Fruit fly (Drosophila melanogaster): ENCODE measurements around the gene CG14414.

Gene CG14414

DNA sequence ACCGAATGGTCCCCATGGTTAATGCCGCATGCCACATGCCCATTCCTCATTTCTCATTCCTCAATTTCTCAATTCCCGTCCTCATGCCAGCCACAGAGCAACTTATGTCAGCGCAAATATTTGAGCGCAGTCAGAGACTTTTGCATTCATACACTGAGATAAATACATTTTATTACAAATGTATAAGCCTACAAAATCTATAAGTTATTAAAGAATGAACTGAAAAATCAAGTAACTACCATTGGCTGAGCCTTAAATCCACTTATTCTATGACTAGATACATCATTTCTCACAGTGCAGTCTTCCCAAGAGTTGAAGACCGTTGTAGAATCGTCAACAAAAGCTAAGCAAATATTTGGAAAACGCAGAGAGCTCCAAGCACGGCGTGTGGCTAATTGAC is 41.8 kb downstream of the CG14414 start (continued):
- no peak for TF ChIP-seq H15 (GFP tag; IDR thresholded peaks at IDR 0.05)
- peak; percentile 96 for TF ChIP-seq Ets65A (GFP tag)
- peak; percentile 5 for TF ChIP-seq odd (GFP tag; optimal IDR thresholded peaks at IDR 0.05)
- TF ChIP-seq CG8290 (GFP tag; optimal IDR thresholded peaks at IDR 0.05) = no peak
- TF ChIP-seq CG8290 (tag; optimal IDR thresholded peaks at IDR 0.05) = peak in 1 of 2 experiments; percentile 7
- peak in 1 of 2 experiments; percentile 36 for TF ChIP-seq dpn (GFP tag; optimal IDR thresholded peaks at IDR 0.05)
- peak; percentile 55 for TF ChIP-seq CG10979 (tag; optimal IDR thresholded peaks at IDR 0.05)
- TF ChIP-seq sim (GFP tag; IDR thresholded peaks at IDR 0.05) = no peak
- no peak for TF ChIP-seq wdn (GFP tag; IDR thresholded peaks at IDR 0.05)
- TF ChIP-seq Sox100B (GFP tag; optimal IDR thresholded peaks at IDR 0.05) = peak; percentile 54
- TF ChIP-seq CG10565 (GFP tag; optimal IDR thresholded peaks at IDR 0.05) = no peak
- TF ChIP-seq Ptx1 (GFP tag; IDR thresholded peaks at IDR 0.05) = peak; percentile 35; the same call in 1 of the 2 replicates
- no peak for TF ChIP-seq CG13296 (GFP tag; optimal IDR thresholded peaks at IDR 0.05)
- TF ChIP-seq CG17186 (GFP tag; optimal IDR thresholded peaks at IDR 0.05) = no peak
- TF ChIP-seq Myb (GFP tag; optimal IDR thresholded peaks at IDR 0.05) = no peak
- no peak for TF ChIP-seq chm (GFP tag; IDR thresholded peaks at IDR 0.05)
- TF ChIP-seq zen (tag; optimal IDR thresholded peaks at IDR 0.05) = no peak
- peak; percentile 13 for TF ChIP-seq CG12104 (GFP tag; optimal IDR thresholded peaks at IDR 0.05)
- no peak for TF ChIP-seq lmd (GFP tag; IDR thresholded peaks at IDR 0.05)
- no peak for TF ChIP-seq Ets97D (GFP tag; optimal IDR thresholded peaks at IDR 0.05)
- TF ChIP-seq CG13894 (tag; optimal IDR thresholded peaks at IDR 0.05) = no peak
- TF ChIP-seq Hr39 (optimal IDR thresholded peaks at IDR 0.05) = no peak
- peak; percentile 11 for TF ChIP-seq oc (tag; optimal IDR thresholded peaks at IDR 0.05)
- no peak for TF ChIP-seq Sin3A (optimal IDR thresholded peaks at IDR 0.05)
- TF ChIP-seq cwo (GFP tag; optimal IDR thresholded peaks at IDR 0.05) = no peak
- TF ChIP-seq gem (tag; optimal IDR thresholded peaks at IDR 0.05) = peak; percentile 71
- TF ChIP-seq sisA (GFP tag; IDR thresholded peaks at IDR 0.05) = peak; percentile 46; the same call in 1 of the 2 replicates
- no peak for TF ChIP-seq CG43689 (GFP tag; IDR thresholded peaks at IDR 0.05)
- peak; percentile 18 for TF ChIP-seq CG2202 (tag; optimal IDR thresholded peaks at IDR 0.05)
- TF ChIP-seq Antp (GFP tag; optimal IDR thresholded peaks at IDR 0.05) = peak; percentile 13
- no peak for TF ChIP-seq CG8765 (GFP tag; IDR thresholded peaks at IDR 0.05)
- TF ChIP-seq Poxn (GFP tag; IDR thresholded peaks at IDR 0.05) = no peak
- TF ChIP-seq nerfin-2 (GFP tag; IDR thresholded peaks at IDR 0.05; ENCODE audit: partially characterized antibody) = no peak
- TF ChIP-seq CG17385 (GFP tag; optimal IDR thresholded peaks at IDR 0.05) = peak; percentile 40
- 0 out of 2 replicates have a peak, but pooled peaks have one; percentile 13 for TF ChIP-seq vvl (GFP tag; IDR thresholded peaks at IDR 0.05)
- peak; percentile 16 for TF ChIP-seq CG1602 (GFP tag; optimal IDR thresholded peaks at IDR 0.05)
- TF ChIP-seq Six4 (GFP tag; optimal IDR thresholded peaks at IDR 0.05) = peak; percentile 36
- no peak for TF ChIP-seq CG4282 (GFP tag; optimal IDR thresholded peaks at IDR 0.05)
- TF ChIP-seq CG9609 (GFP tag; optimal IDR thresholded peaks at IDR 0.05) = no peak
- peak; percentile 11 for TF ChIP-seq tio (GFP tag; optimal IDR thresholded peaks at IDR 0.05)
- TF ChIP-seq CG30431 (GFP tag; optimal IDR thresholded peaks at IDR 0.05) = peak; percentile 7
- no peak for TF ChIP-seq repo (GFP tag; optimal IDR thresholded peaks at IDR 0.05)
- peak; percentile 63 for TF ChIP-seq CG8388 (GFP tag; optimal IDR thresholded peaks at IDR 0.05)
- TF ChIP-seq Mrtf (GFP tag; IDR thresholded peaks at IDR 0.05) = no peak
- TF ChIP-seq CG7987 (GFP tag; optimal IDR thresholded peaks at IDR 0.05) = no peak
- TF ChIP-seq Scr (GFP tag; IDR thresholded peaks at IDR 0.05; ENCODE audit: partially characterized antibody) = no peak
- TF ChIP-seq NfI (GFP tag; optimal IDR thresholded peaks at IDR 0.05) = peak; percentile 35
- TF ChIP-seq CG17612 (GFP tag; IDR thresholded peaks at IDR 0.05) = no peak
- 0 out of 3 replicates have a peak, but pooled peaks have one; percentile 11 for TF ChIP-seq ase (GFP tag; IDR thresholded peaks at IDR 0.05)
- no peak for TF ChIP-seq sima (GFP tag; optimal IDR thresholded peaks at IDR 0.05)
- TF ChIP-seq eve (GFP tag; optimal IDR thresholded peaks at IDR 0.05) = peak in 1 of 2 experiments; percentile 67
- TF ChIP-seq PHDP (tag; optimal IDR thresholded peaks at IDR 0.05) = peak; percentile 34
- TF ChIP-seq dan (GFP tag; IDR thresholded peaks at IDR 0.05) = no peak

Data from whole organism, embryonic.